Fruit fly (Drosophila melanogaster) whole organism, adult: Measurements from ENCODE around the gene Acsx1R.

Source experiments
- CG11617 ChIP-seq: fragments of 200-800 bp; sonication (Bioruptor generic); optimal IDR thresholded peaks from 2 replicates; lab custom pipeline; 2017; ENCODE audit warnings: mild to moderate bottlenecking, missing biosample characterization, missing genetic modification reagents, missing genetic modification characterization
- CG12768 ChIP-seq: fragments of 200-800 bp; sonication (Bioruptor generic); optimal IDR thresholded peaks from 2 replicates; lab custom pipeline; 2017; ENCODE audit warnings: missing biosample characterization, missing genetic modification characterization, mild to moderate bottlenecking, moderate library complexity, missing genetic modification reagents
- CG14711 ChIP-seq: fragments of 200-800 bp; sonication (Bioruptor generic); optimal IDR thresholded peaks from 2 replicates; lab custom pipeline; 2018; ENCODE audit warnings: missing biosample characterization, mild to moderate bottlenecking, missing genetic modification characterization, moderate library complexity
- CG1620 ChIP-seq: fragments of 200-800 bp; sonication (Bioruptor generic); optimal IDR thresholded peaks from 2 replicates; lab custom pipeline; 2016; ENCODE audit warnings: missing biosample characterization, missing genetic modification characterization
- CG33017 ChIP-seq: fragments of 200-800 bp; sonication (Bioruptor generic); optimal IDR thresholded peaks from 2 replicates; lab custom pipeline; 2018; ENCODE audit warnings: missing biosample characterization, mild to moderate bottlenecking, missing genetic modification characterization, moderate library complexity
- CG5204 ChIP-seq: fragments of 200-800 bp; sonication (Bioruptor generic); optimal IDR thresholded peaks from 2 replicates; lab custom pipeline; 2016; ENCODE audit warnings: missing biosample characterization, missing genetic modification characterization
- CG7045 ChIP-seq: fragments of 200-800 bp; sonication (Bioruptor generic); optimal IDR thresholded peaks from 2 replicates; lab custom pipeline; 2017; ENCODE audit warnings: missing biosample characterization, mild to moderate bottlenecking, missing genetic modification characterization
- CG7101 ChIP-seq: fragments of 200-800 bp; sonication (Bioruptor generic); optimal IDR thresholded peaks from 2 replicates; lab custom pipeline; 2018; ENCODE audit warnings: missing biosample characterization, mild to moderate bottlenecking, missing genetic modification characterization, moderate library complexity
- Clk ChIP-seq: fragments of 200-800 bp; sonication (Bioruptor generic); optimal IDR thresholded peaks from 2 replicates; lab custom pipeline; 2017; ENCODE audit warnings: missing biosample characterization, missing genetic modification characterization
- Crg-1 ChIP-seq: fragments of 200-800 bp; sonication (Bioruptor generic); optimal IDR thresholded peaks from 2 replicates; lab custom pipeline; 2016; ENCODE audit warnings: missing biosample characterization, missing genetic modification characterization
- Hr96 ChIP-seq: fragments of 200-800 bp; sonication (Bioruptor generic); optimal IDR thresholded peaks from 2 replicates; lab custom pipeline; 2016; ENCODE audit warnings: missing biosample characterization, missing genetic modification characterization
- Mnt ChIP-seq: fragments of 200-800 bp; sonication (Bioruptor generic); optimal IDR thresholded peaks from 2 replicates; lab custom pipeline; 2016; ENCODE audit warnings: missing biosample characterization, mild to moderate bottlenecking, missing genetic modification characterization
- bab1 ChIP-seq: fragments of 200-800 bp; sonication (Bioruptor generic); optimal IDR thresholded peaks from 3 replicates; lab custom pipeline; 2019; ENCODE audit warnings: missing biosample characterization, mild to moderate bottlenecking, missing genetic modification characterization, moderate library complexity
- cic ChIP-seq: fragments of 200-800 bp; sonication (Bioruptor generic); optimal IDR thresholded peaks from 2 replicates; lab custom pipeline; 2017; ENCODE audit warnings: missing biosample characterization, mild to moderate bottlenecking, missing genetic modification characterization, moderate library complexity
- cnc ChIP-seq, 2 experiments: fragments of >200 bp; optimal IDR thresholded peaks; 2 replicates each; lab custom pipeline; 2017
- kay ChIP-seq: fragments of 200-800 bp; sonication (Bioruptor generic); peaks from one replicate; lab custom pipeline; 2016; ENCODE audit warnings: missing biosample characterization, missing genetic modification characterization, borderline replicate concordance
- ovo ChIP-seq: fragments of 200-800 bp; sonication (Bioruptor generic); optimal IDR thresholded peaks from 2 replicates; lab custom pipeline; 2016; ENCODE audit warnings: missing biosample characterization, missing genetic modification characterization
- pad ChIP-seq: fragments of 200-800 bp; sonication (Bioruptor generic); optimal IDR thresholded peaks from 3 replicates; lab custom pipeline; 2017; ENCODE audit warnings: missing biosample characterization, missing genetic modification characterization, mild to moderate bottlenecking, moderate library complexity, missing genetic modification reagents
- tj ChIP-seq: fragments of 200-800 bp; sonication (Bioruptor generic); optimal IDR thresholded peaks from 3 replicates; lab custom pipeline; 2017; ENCODE audit warnings: missing biosample characterization, mild to moderate bottlenecking, missing genetic modification characterization, moderate library complexity
- toe ChIP-seq: fragments of 200-800 bp; sonication (Bioruptor generic); optimal IDR thresholded peaks from 2 replicates; lab custom pipeline; 2016; ENCODE audit warnings: missing biosample characterization, missing genetic modification characterization

The Acsx1R gene

dm6 chr3R:19789942-19790774 lies 13.1 kb upstream of the Acsx1R start:
- TF ChIP-seq tj (GFP tag; lab: Kevin White, UChicago) = peak; percentile 22
- no peak for TF ChIP-seq CG7101 (tag; lab: Kevin White, UChicago)

- no peak for TF ChIP-seq cic (GFP tag; lab: Kevin White, UChicago)
- TF ChIP-seq Mnt (GFP tag; lab: Kevin White, UChicago) = no peak
- no peak for TF ChIP-seq CG7101 (tag; lab: Kevin White, UChicago)
- no peak for TF ChIP-seq tj (GFP tag; lab: Kevin White, UChicago)
- no peak for TF ChIP-seq CG33017 (tag; lab: Kevin White, UChicago)
- TF ChIP-seq CG11617 (GFP tag; lab: Kevin White, UChicago) = no peak
- no peak for TF ChIP-seq toe (GFP tag; lab: Kevin White, UChicago)
- TF ChIP-seq bab1 (GFP tag; lab: Kevin White, UChicago) = no peak
- no peak for TF ChIP-seq pad (GFP tag; lab: Kevin White, UChicago)
- TF ChIP-seq Hr96 (GFP tag; lab: Kevin White, UChicago) = no peak
- no peak for TF ChIP-seq Crg-1 (GFP tag; lab: Kevin White, UChicago)
- TF ChIP-seq ovo (GFP tag; lab: Kevin White, UChicago) = no peak
- no peak for TF ChIP-seq CG5204 (GFP tag; lab: Kevin White, UChicago)
- TF ChIP-seq CG1620 (GFP tag; lab: Kevin White, UChicago) = no peak
- TF ChIP-seq kay (GFP tag; lab: Kevin White, UChicago) = no peak
- TF ChIP-seq CG14711 (tag; lab: Kevin White, UChicago) = no peak
- no peak for TF ChIP-seq Clk (GFP tag; lab: Kevin White, UChicago)
- TF ChIP-seq CG7045 (GFP tag; lab: Kevin White, UChicago) = no peak
Measured at dm6 chr3R:19788770-19789169, 11.7 kb upstream of the Acsx1R start.

- TF ChIP-seq CG5204 (GFP tag; lab: Kevin White, UChicago) (no peak), CG14711 (tag; lab: Kevin White, UChicago) (no peak), CG7045 (GFP tag; lab: Kevin White, UChicago) (no peak), ovo (GFP tag; lab: Kevin White, UChicago) (no peak), CG11617 (GFP tag; lab: Kevin White, UChicago) (no peak), pad (GFP tag; lab: Kevin White, UChicago) (no peak), Mnt (GFP tag; lab: Kevin White, UChicago) (no peak), CG1620 (GFP tag; lab: Kevin White, UChicago) (no peak), cic (GFP tag; lab: Kevin White, UChicago) (no peak), Hr96 (GFP tag; lab: Kevin White, UChicago) (no peak), CG12768 (GFP tag; lab: Kevin White, UChicago) (no peak), tj (GFP tag; lab: Kevin White, UChicago) (no peak), kay (GFP tag; lab: Kevin White, UChicago) (no peak), Crg-1 (GFP tag; lab: Kevin White, UChicago) (no peak), toe (GFP tag; lab: Kevin White, UChicago) (no peak), CG33017 (tag; lab: Kevin White, UChicago) (no peak), cnc (optimal IDR thresholded peaks at IDR 0.05; lab: Kevin White, UChicago) (no peak), bab1 (GFP tag; lab: Kevin White, UChicago) (no peak), Clk (GFP tag; lab: Kevin White, UChicago) (no peak)
Measured at dm6 chr3R:19785451-19785850, 8.4 kb upstream of the Acsx1R start.

dm6 chr3R:19783290-19783689 lies 6.2 kb upstream of the Acsx1R start, which contains the start of gene Acsx4:
Gene Acsx4, plus strand, starts transcription at chr3R:19783522.
- TF ChIP-seq tj (GFP tag; lab: Kevin White, UChicago) (no peak), Mnt (GFP tag; lab: Kevin White, UChicago) (peak; percentile 37)

- TF ChIP-seq pad (GFP tag; lab: Kevin White, UChicago) (no peak), kay (GFP tag; lab: Kevin White, UChicago) (peak; percentile 4), cnc (optimal IDR thresholded peaks at IDR 0.05; lab: Kevin White, UChicago) (no peak), CG7045 (GFP tag; lab: Kevin White, UChicago) (no peak), CG33017 (tag; lab: Kevin White, UChicago) (no peak), Crg-1 (GFP tag; lab: Kevin White, UChicago) (no peak), Mnt (GFP tag; lab: Kevin White, UChicago) (no peak), tj (GFP tag; lab: Kevin White, UChicago) (no peak), CG7101 (tag; lab: Kevin White, UChicago) (no peak), toe (GFP tag; lab: Kevin White, UChicago) (no peak), cic (GFP tag; lab: Kevin White, UChicago) (peak; percentile 36), ovo (GFP tag; lab: Kevin White, UChicago) (no peak), CG12768 (GFP tag; lab: Kevin White, UChicago) (peak; percentile 28), bab1 (GFP tag; lab: Kevin White, UChicago) (no peak), CG14711 (tag; lab: Kevin White, UChicago) (no peak), Hr96 (GFP tag; lab: Kevin White, UChicago) (no peak), CG11617 (GFP tag; lab: Kevin White, UChicago) (no peak), CG1620 (GFP tag; lab: Kevin White, UChicago) (no peak), Clk (GFP tag; lab: Kevin White, UChicago) (no peak), CG5204 (GFP tag; lab: Kevin White, UChicago) (no peak)
Measured at dm6 chr3R:19780946-19781345, 3.9 kb upstream of the Acsx1R start, which contains the start of gene Acsx3. Gene Acsx3, plus strand, starts transcription at chr3R:19781246.
